Fruit fly (Drosophila melanogaster) whole organism, pupa: ENCODE data around the gene CG5961.

ENCODE experiments used
- CG10348 ChIP-seq: fragments of 200-800 bp; sonication (Bioruptor generic); IDR thresholded peaks from 2 replicates; pipeline ENCODE4 v1.3.6; 2022; ENCODE audit warnings: missing biosample characterization, missing genetic modification characterization
- CG12605 ChIP-seq: fragments of 200-800 bp; sonication (Bioruptor generic); IDR thresholded peaks from 2 replicates; pipeline ENCODE4 v1.3.6; 2022; ENCODE audit warnings: missing biosample characterization, missing genetic modification characterization
- CG13204 ChIP-seq: fragments of 200-800 bp; sonication (Bioruptor generic); optimal IDR thresholded peaks from 2 replicates; lab custom pipeline; 2018; ENCODE audit warnings: missing biosample characterization, mild to moderate bottlenecking, missing genetic modification characterization, moderate library complexity
- CG14655 ChIP-seq: fragments of 200-800 bp; sonication (Bioruptor generic); optimal IDR thresholded peaks from 3 replicates; lab custom pipeline; 2017; ENCODE audit warnings: mild to moderate bottlenecking, missing biosample characterization, missing genetic modification reagents, missing genetic modification characterization
- CG15710 ChIP-seq: fragments of 200-800 bp; sonication (Bioruptor generic); optimal IDR thresholded peaks from 2 replicates; lab custom pipeline; 2018; ENCODE audit warnings: missing biosample characterization, mild to moderate bottlenecking, missing genetic modification characterization, moderate library complexity
- CG17806 ChIP-seq: fragments of 200-800 bp; sonication (Bioruptor generic); optimal IDR thresholded peaks from 2 replicates; lab custom pipeline; 2018; ENCODE audit warnings: missing biosample characterization, mild to moderate bottlenecking, missing genetic modification characterization, moderate library complexity
- CG32121 ChIP-seq: fragments of 200-800 bp; sonication (Bioruptor generic); IDR thresholded peaks from 2 replicates; pipeline ENCODE4 v1.3.6; 2022; ENCODE audit warnings: missing biosample characterization, missing genetic modification characterization
- CG34367 ChIP-seq: fragments of 200-800 bp; sonication (Bioruptor generic); optimal IDR thresholded peaks from 2 replicates; lab custom pipeline; 2018; ENCODE audit warnings: missing biosample characterization, mild to moderate bottlenecking, missing genetic modification characterization
- CG4496 ChIP-seq: fragments of 200-800 bp; sonication (Bioruptor generic); IDR thresholded peaks from 3 replicates; pipeline ENCODE4 v1.3.6; 2022; ENCODE audit warnings: missing biosample characterization, missing genetic modification characterization
- CG8159 ChIP-seq: fragments of 200-800 bp; sonication (Bioruptor generic); optimal IDR thresholded peaks from 3 replicates; lab custom pipeline; 2018; ENCODE audit warnings: missing biosample characterization, mild to moderate bottlenecking, missing genetic modification characterization, moderate library complexity
- CG8301 ChIP-seq: fragments of 200-800 bp; sonication (Bioruptor generic); optimal IDR thresholded peaks from 2 replicates; lab custom pipeline; 2018; ENCODE audit warnings: missing biosample characterization, mild to moderate bottlenecking, missing genetic modification characterization
- CG9948 ChIP-seq: fragments of 200-800 bp; sonication (Bioruptor generic); optimal IDR thresholded peaks from 2 replicates; lab custom pipeline; 2018; ENCODE audit warnings: missing biosample characterization, mild to moderate bottlenecking, missing genetic modification characterization, moderate library complexity
- D1 ChIP-seq: fragments of 200-800 bp; sonication (Bioruptor generic); optimal IDR thresholded peaks from 2 replicates; lab custom pipeline; 2018; ENCODE audit warnings: missing biosample characterization, mild to moderate bottlenecking, missing genetic modification characterization, moderate library complexity
- EcR ChIP-seq: fragments of 200-800 bp; sonication (Bioruptor generic); optimal IDR thresholded peaks from 3 replicates; lab custom pipeline; 2019; ENCODE audit warnings: missing biosample characterization, missing genetic modification characterization, mild to moderate bottlenecking, moderate library complexity, missing genetic modification reagents
- Ets98B ChIP-seq: fragments of 200-800 bp; sonication (Bioruptor generic); IDR thresholded peaks from 2 replicates; pipeline ENCODE4 v1.3.6; 2022; ENCODE audit warnings: missing biosample characterization, missing genetic modification characterization
- Pif1A ChIP-seq: fragments of 200-800 bp; sonication (Bioruptor generic); optimal IDR thresholded peaks from 3 replicates; lab custom pipeline; 2016; ENCODE audit warnings: missing biosample characterization, missing genetic modification characterization
- Pif1B ChIP-seq: fragments of 200-800 bp; sonication (Bioruptor generic); optimal IDR thresholded peaks from 3 replicates; lab custom pipeline; 2016; ENCODE audit warnings: missing biosample characterization, missing genetic modification characterization
- Snoo ChIP-seq: fragments of 200-800 bp; sonication (Bioruptor generic); optimal IDR thresholded peaks from 3 replicates; lab custom pipeline; 2017; ENCODE audit warnings: missing biosample characterization, mild to moderate bottlenecking, missing genetic modification characterization, inconsistent platforms
- fd96Ca ChIP-seq: fragments of 200-800 bp; sonication (Bioruptor generic); IDR thresholded peaks from 3 replicates; pipeline ENCODE4 v1.3.6; 2022; ENCODE audit warnings: missing biosample characterization, missing genetic modification characterization
- gl ChIP-seq: fragments of 200-800 bp; sonication (Bioruptor generic); optimal IDR thresholded peaks from 2 replicates; lab custom pipeline; 2018; ENCODE audit warnings: missing biosample characterization, mild to moderate bottlenecking, missing genetic modification characterization
- rn ChIP-seq: fragments of 200-800 bp; sonication (Bioruptor generic); IDR thresholded peaks from 2 replicates; pipeline ENCODE4 v1.3.6; 2022; ENCODE audit warnings: missing biosample characterization, missing genetic modification characterization

The CG5961 gene

dm6 chr3R:12429120-12429610 is 30.9 kb downstream of the CG5961 start, which contains the start of the genes CG5641 and CG5245:
CG5641 (minus strand) TSS chr3R:12429282.
CG5245 (plus strand) TSS chr3R:12429560.
- TF ChIP-seq CG4496 (GFP tag; lab: Robert Waterston, UW), result no peak
- TF ChIP-seq D1 (tag; lab: Kevin White, UChicago), result no peak
- no peak for TF ChIP-seq CG12605 (GFP tag; lab: Robert Waterston, UW)
- TF ChIP-seq CG34367, result no peak
- TF ChIP-seq rn, result no peak
- no peak for TF ChIP-seq CG10348
- TF ChIP-seq Pif1B (GFP tag; lab: Kevin White, UChicago), result no peak

- no peak for TF ChIP-seq D1 (tag; lab: Kevin White, UChicago)
- TF ChIP-seq Snoo (tag; lab: Kevin White, UChicago), result no peak
- TF ChIP-seq Pif1B (GFP tag; lab: Kevin White, UChicago), result no peak
- no peak for TF ChIP-seq CG32121 (GFP tag; lab: Robert Waterston, UW)
- no peak for TF ChIP-seq Pif1A (GFP tag; lab: Kevin White, UChicago)
- TF ChIP-seq CG8159 (tag; lab: Kevin White, UChicago), result no peak
- TF ChIP-seq EcR (GFP tag; lab: Kevin White, UChicago), result no peak
- no peak for TF ChIP-seq Ets98B (GFP tag; lab: Robert Waterston, UW)
- no peak for TF ChIP-seq gl
- no peak for TF ChIP-seq fd96Ca (GFP tag; lab: Robert Waterston, UW)
- no peak for TF ChIP-seq CG9948
- no peak for TF ChIP-seq CG15710 (tag; lab: Kevin White, UChicago)
- no peak for TF ChIP-seq CG13204 (GFP tag; lab: Kevin White, UChicago)
- no peak for TF ChIP-seq CG34367
- no peak for TF ChIP-seq CG12605 (GFP tag; lab: Robert Waterston, UW)
- TF ChIP-seq CG8301 (tag; lab: Kevin White, UChicago), result no peak
Measured at dm6 chr3R:12426310-12426653, 33.8 kb downstream of the CG5961 start, which contains the start of gene NANS. NANS (plus strand) TSS chr3R:12426578.

- TF ChIP-seq CG14655 (GFP tag; lab: Kevin White, UChicago) (no peak), CG8301 (tag; lab: Kevin White, UChicago) (no peak), CG4496 (GFP tag; lab: Robert Waterston, UW) (no peak), Pif1B (GFP tag; lab: Kevin White, UChicago) (no peak), CG10348 (no peak), EcR (GFP tag; lab: Kevin White, UChicago) (no peak), CG8159 (tag; lab: Kevin White, UChicago) (no peak), CG9948 (no peak), CG32121 (GFP tag; lab: Robert Waterston, UW) (no peak), Pif1A (GFP tag; lab: Kevin White, UChicago) (no peak), rn (no peak), fd96Ca (GFP tag; lab: Robert Waterston, UW) (no peak), Snoo (tag; lab: Kevin White, UChicago) (peak; percentile 31), CG17806 (no peak), CG15710 (tag; lab: Kevin White, UChicago) (peak; percentile 10)
Measured at dm6 chr3R:12425510-12426309, 34.4 kb downstream of the CG5961 start, which contains the start of gene Pp1-87B. Pp1-87B (minus strand) TSS chr3R:12425917.

dm6 chr3R:12423997-12424396 is 36.1 kb downstream of the CG5961 start:
- no peak for TF ChIP-seq CG8159 (tag; lab: Kevin White, UChicago)
- no peak for TF ChIP-seq Snoo (tag; lab: Kevin White, UChicago)
- peak; percentile 2 for TF ChIP-seq EcR (GFP tag; lab: Kevin White, UChicago)

dm6 chr3R:12422379-12422975 is 37.6 kb downstream of the CG5961 start, which contains the start of the genes Scgbeta and CG17202:
Scgbeta (minus strand) TSS chr3R:12422429.
CG17202 (plus strand) TSS chr3R:12422768.
- TF ChIP-seq Ets98B (GFP tag; lab: Robert Waterston, UW) (peak; percentile 22; the same call in 1 of the 2 replicates), CG10348 (no peak)

- TF ChIP-seq fd96Ca (GFP tag; lab: Robert Waterston, UW), result no peak
- TF ChIP-seq CG8159 (tag; lab: Kevin White, UChicago), result no peak
- TF ChIP-seq Pif1A (GFP tag; lab: Kevin White, UChicago), result no peak
- TF ChIP-seq CG15710 (tag; lab: Kevin White, UChicago), result no peak
- TF ChIP-seq CG10348, result no peak
- no peak for TF ChIP-seq CG12605 (GFP tag; lab: Robert Waterston, UW)
- TF ChIP-seq EcR (GFP tag; lab: Kevin White, UChicago), result peak; percentile 24
Measured at dm6 chr3R:12413274-12413958, 46.7 kb downstream of the CG5961 start, which contains the start of the genes Dip-C and pps. Dip-C (minus strand) TSS chr3R:12413759. pps (plus strand) TSS chr3R:12413828.
